Fruit fly (Drosophila melanogaster): ENCODE data around the gene fon.

The fon gene

dm6 chr2L:19342018-19342417, 44.0 kb downstream of the fon start (continued):
- TF ChIP-seq bab2 (GFP tag; optimal IDR thresholded peaks at IDR 0.05) (peak; percentile 29), CG3407 (GFP tag; optimal IDR thresholded peaks at IDR 0.05) (peak; percentile 41), slou (GFP tag; optimal IDR thresholded peaks at IDR 0.05) (no peak), tin (GFP tag; optimal IDR thresholded peaks at IDR 0.05) (peak; percentile 16), CG18599 (GFP tag; optimal IDR thresholded peaks at IDR 0.05) (peak; percentile 1), sc (optimal IDR thresholded peaks at IDR 0.05) (no peak), sc (GFP tag; optimal IDR thresholded peaks at IDR 0.05) (peak; percentile 53), MTF-1 (GFP tag; optimal IDR thresholded peaks at IDR 0.05; ENCODE audit: borderline replicate concordance) (no peak), zfh1 (GFP tag; IDR thresholded peaks at IDR 0.05) (peak; percentile 63; the same call in 2 of the 3 replicates), CG7357 (GFP tag; IDR thresholded peaks at IDR 0.05) (peak; percentile 13; the same call in 1 of the 3 replicates), row (GFP tag; IDR thresholded peaks at IDR 0.05) (peak; percentile 49; the same call in 2 of the 3 replicates), esg (GFP tag; conservative IDR thresholded peaks at IDR 0.05) (0 out of 2 replicates have a peak, but pooled peaks have one; percentile 13), CG5180 (GFP tag; optimal IDR thresholded peaks at IDR 0.05) (peak; percentile 55), prd (optimal IDR thresholded peaks at IDR 0.05) (no peak), prd (GFP tag; IDR thresholded peaks at IDR 0.05) (peak; percentile 52; the same call in 1 of the 3 replicates), ftz-f1 (GFP tag; optimal IDR thresholded peaks at IDR 0.05) (no peak), CG33557 (GFP tag; optimal IDR thresholded peaks at IDR 0.05) (peak; percentile 34), yki (optimal IDR thresholded peaks at IDR 0.05) (no peak), CG4707 (GFP tag; optimal IDR thresholded peaks at IDR 0.05) (peak; percentile 7), CG2712 (tag; optimal IDR thresholded peaks at IDR 0.05) (peak; percentile 76), CG6813 (GFP tag; optimal IDR thresholded peaks at IDR 0.05) (no peak), Drgx (GFP tag; IDR thresholded peaks at IDR 0.05) (peak; percentile 83), CHES-1-like (GFP tag; optimal IDR thresholded peaks at IDR 0.05) (peak; percentile 15), CG8281 (tag; optimal IDR thresholded peaks at IDR 0.05) (no peak), CG1024 (GFP tag; IDR thresholded peaks at IDR 0.05) (0 out of 2 replicates have a peak, but pooled peaks have one; percentile 16), Ssrp (tag; optimal IDR thresholded peaks at IDR 0.05) (peak; percentile 64), usp (GFP tag; optimal IDR thresholded peaks at IDR 0.05) (no peak), Hmx (GFP tag; optimal IDR thresholded peaks at IDR 0.05) (no peak), Xbp1 (GFP tag; optimal IDR thresholded peaks at IDR 0.05) (peak; percentile 62), HLH4C (GFP tag; IDR thresholded peaks at IDR 0.05; ENCODE audit: partially characterized antibody) (no peak), CG6689 (GFP tag; IDR thresholded peaks at IDR 0.05) (peak; percentile 42; the same call in 1 of the 2 replicates), CG17328 (GFP tag; IDR thresholded peaks at IDR 0.05) (peak; percentile 66), HHEX (GFP tag; optimal IDR thresholded peaks at IDR 0.05) (no peak), dysf (GFP tag; IDR thresholded peaks at IDR 0.05) (peak; percentile 15; the same call in 1 of the 3 replicates), CG6175 (GFP tag; IDR thresholded peaks at IDR 0.05) (no peak), CG31441 (GFP tag; IDR thresholded peaks at IDR 0.05) (peak; percentile 64), CG17829 (tag; optimal IDR thresholded peaks at IDR 0.05) (peak; percentile 59), NFAT (GFP tag; IDR thresholded peaks at IDR 0.05) (no peak), CG18476 (GFP tag; optimal IDR thresholded peaks at IDR 0.05) (no peak), unpg (GFP tag; optimal IDR thresholded peaks at IDR 0.05) (peak; percentile 68), CG8924 (tag; optimal IDR thresholded peaks at IDR 0.05) (peak; percentile 34), CG10654 (GFP tag; optimal IDR thresholded peaks at IDR 0.05) (peak; percentile 21), CG18619 (GFP tag; optimal IDR thresholded peaks at IDR 0.05) (no peak), CG13894 (tag; optimal IDR thresholded peaks at IDR 0.05) (no peak), CoRest (tag; optimal IDR thresholded peaks at IDR 0.05) (peak; percentile 37), Bdp1 (GFP tag; optimal IDR thresholded peaks at IDR 0.05) (peak; percentile 5), vvl (GFP tag; IDR thresholded peaks at IDR 0.05) (peak; percentile 72), CG8944 (GFP tag; optimal IDR thresholded peaks at IDR 0.05) (peak; percentile 4), dmrt11E (tag; optimal IDR thresholded peaks at IDR 0.05) (peak; percentile 80), gro (GFP tag; optimal IDR thresholded peaks at IDR 0.05) (no peak), dmrt99B (tag; optimal IDR thresholded peaks at IDR 0.05) (peak; percentile 52)
